Fruit fly (Drosophila melanogaster) whole organism, embryonic: ENCODE measurements around the gene CG43165.

ENCODE experiments used
- Asciz ChIP-seq: fragments of 200-800 bp; sonication (Bioruptor generic); optimal IDR thresholded peaks from 2 replicates; lab custom pipeline; 2017; ENCODE audit warnings: missing biosample characterization, mild to moderate bottlenecking, missing genetic modification characterization, missing genetic modification reagents
- Atf6 ChIP-seq: fragments of 200-800 bp; sonication (Bioruptor generic); IDR thresholded peaks from 2 replicates; pipeline ENCODE4 v1.3.6; 2022; ENCODE audit warnings: missing biosample characterization, missing genetic modification characterization
- Awh ChIP-seq: fragments of 200-800 bp; sonication (Bioruptor generic); IDR thresholded peaks from 2 replicates; pipeline ENCODE4, ENCODE4 v1.3.6; 2022; ENCODE audit warnings: missing biosample characterization, missing genetic modification characterization
- CG10209 ChIP-seq: fragments of 200-800 bp; sonication (Bioruptor generic); optimal IDR thresholded peaks from 3 replicates; lab custom pipeline; 2017; ENCODE audit warnings: missing biosample characterization, mild to moderate bottlenecking, missing genetic modification characterization, missing genetic modification reagents
- CG12391 ChIP-seq: fragments of 200-800 bp; sonication (Bioruptor generic); optimal IDR thresholded peaks from 3 replicates; lab custom pipeline; 2018; ENCODE audit warnings: missing biosample characterization, mild to moderate bottlenecking, missing genetic modification characterization, moderate library complexity
- CG14050 ChIP-seq: fragments of 200-800 bp; sonication (Bioruptor generic); IDR thresholded peaks from 3 replicates; pipeline ENCODE4 v1.3.6; 2022; ENCODE audit warnings: missing biosample characterization, missing genetic modification characterization
- CG14710 ChIP-seq: fragments of 200-800 bp; sonication (Bioruptor generic); optimal IDR thresholded peaks from 3 replicates; lab custom pipeline; 2019; ENCODE audit warnings: missing biosample characterization, mild to moderate bottlenecking, missing genetic modification characterization, moderate library complexity
- CG14965 ChIP-seq: fragments of 200-800 bp; sonication (Bioruptor generic); optimal IDR thresholded peaks from 2 replicates; lab custom pipeline; 2016; ENCODE audit warnings: missing biosample characterization, missing genetic modification characterization, borderline replicate concordance
- CG1603 ChIP-seq: fragments of 200-800 bp; sonication (Bioruptor generic); optimal IDR thresholded peaks from 2 replicates; lab custom pipeline; 2019; ENCODE audit warnings: missing biosample characterization, mild to moderate bottlenecking, missing genetic modification characterization, moderate library complexity
- CG17385 ChIP-seq: fragments of 200-800 bp; sonication (Bioruptor generic); optimal IDR thresholded peaks from 3 replicates; lab custom pipeline; 2018; ENCODE audit warnings: missing biosample characterization, mild to moderate bottlenecking, missing genetic modification characterization
- CG18262 ChIP-seq: fragments of 200-800 bp; optimal IDR thresholded peaks from 3 replicates; lab custom pipeline; 2019; ENCODE audit warnings: missing biosample characterization, mild to moderate bottlenecking, missing genetic modification characterization, moderate library complexity
- CG18599 ChIP-seq: fragments of 200-800 bp; sonication (Bioruptor generic); optimal IDR thresholded peaks from 3 replicates; lab custom pipeline; 2017; ENCODE audit warnings: missing biosample characterization, missing genetic modification characterization, mild to moderate bottlenecking, moderate library complexity, missing genetic modification reagents
- CG18764 ChIP-seq: fragments of 200-800 bp; sonication (Bioruptor generic); optimal IDR thresholded peaks from 3 replicates; lab custom pipeline; 2016; ENCODE audit warnings: missing biosample characterization, missing genetic modification characterization
- CG2875 ChIP-seq: fragments of 200-800 bp; sonication (Bioruptor generic); optimal IDR thresholded peaks from 2 replicates; lab custom pipeline; 2017; ENCODE audit warnings: missing biosample characterization, mild to moderate bottlenecking, missing genetic modification characterization, missing genetic modification reagents
- CG31388 ChIP-seq: fragments of 200-800 bp; sonication (Bioruptor generic); optimal IDR thresholded peaks from 2 replicates; lab custom pipeline; 2016; ENCODE audit warnings: missing biosample characterization, missing genetic modification characterization
- CG31441 ChIP-seq: fragments of 200-800 bp; sonication (Bioruptor generic); IDR thresholded peaks from 2 replicates; pipeline ENCODE4 v1.3.6; 2022; ENCODE audit warnings: missing biosample characterization, missing genetic modification characterization
- CG3407 ChIP-seq: fragments of 200-800 bp; sonication (Bioruptor generic); optimal IDR thresholded peaks from 2 replicates; lab custom pipeline; 2018; ENCODE audit warnings: missing biosample characterization, mild to moderate bottlenecking, missing genetic modification characterization
- CG4328 ChIP-seq: fragments of 200-800 bp; sonication (Bioruptor generic); optimal IDR thresholded peaks from 3 replicates; lab custom pipeline; 2017; ENCODE audit warnings: missing biosample characterization, missing genetic modification reagents, missing genetic modification characterization
- CG4730 ChIP-seq: fragments of 200-800 bp; sonication (Bioruptor generic); IDR thresholded peaks from 2 replicates; pipeline ENCODE4 v1.3.6; 2022; ENCODE audit warnings: missing biosample characterization, missing genetic modification characterization
- CG6254 ChIP-seq: fragments of 200-800 bp; sonication (Bioruptor generic); optimal IDR thresholded peaks from 3 replicates; lab custom pipeline; 2017; ENCODE audit warnings: mild to moderate bottlenecking, missing biosample characterization, missing genetic modification reagents, missing genetic modification characterization
- CG6689 ChIP-seq: fragments of 200-800 bp; sonication (Bioruptor generic); IDR thresholded peaks from 2 replicates; pipeline ENCODE4 v1.3.6; 2022; ENCODE audit warnings: missing biosample characterization, missing genetic modification characterization
- CG6854 ChIP-seq: fragments of 200-800 bp; sonication (Bioruptor generic); optimal IDR thresholded peaks from 3 replicates; lab custom pipeline; 2017; ENCODE audit warnings: missing biosample characterization, mild to moderate bottlenecking, missing genetic modification characterization
- CG8765 ChIP-seq: fragments of 200-800 bp; sonication (Bioruptor generic); IDR thresholded peaks from 2 replicates; pipeline ENCODE4 v1.3.6; 2022; ENCODE audit warnings: missing biosample characterization, missing genetic modification characterization
- Fer2 ChIP-seq: fragments of 200-800 bp; sonication (Bioruptor generic); optimal IDR thresholded peaks from 2 replicates; lab custom pipeline; 2018; ENCODE audit warnings: missing biosample characterization, mild to moderate bottlenecking, missing genetic modification characterization, moderate library complexity
- Hr39 ChIP-seq: fragments of >200 bp; optimal IDR thresholded peaks from 2 replicates; lab custom pipeline; 2017
- Jarid2 ChIP-seq: fragments of 200-800 bp; sonication (Bioruptor generic); optimal IDR thresholded peaks from 3 replicates; lab custom pipeline; 2017; ENCODE audit warnings: mild to moderate bottlenecking, missing biosample characterization, missing genetic modification reagents, missing genetic modification characterization
- MTF-1 ChIP-seq: fragments of 200-800 bp; sonication (Bioruptor generic); optimal IDR thresholded peaks from 2 replicates; lab custom pipeline; 2018; ENCODE audit warnings: missing biosample characterization, mild to moderate bottlenecking, missing genetic modification characterization, borderline replicate concordance
- Rfx ChIP-seq: fragments of 200-800 bp; sonication (Bioruptor generic); IDR thresholded peaks from 2 replicates; pipeline ENCODE4 v1.3.6; 2022; ENCODE audit warnings: missing biosample characterization, missing genetic modification characterization
- Scr ChIP-seq: fragments of 200-800 bp; sonication (Bioruptor generic); IDR thresholded peaks from 2 replicates; pipeline ENCODE4 v1.3.6; 2022; ENCODE audit warnings: missing biosample characterization, missing genetic modification characterization; ENCODE audit not compliant: partially characterized antibody
- Sin3A ChIP-seq: fragments of >200 bp; optimal IDR thresholded peaks from 2 replicates; lab custom pipeline; 2018
- Six4 ChIP-seq: fragments of 200-800 bp; sonication (Bioruptor generic); optimal IDR thresholded peaks from 2 replicates; lab custom pipeline; 2016; ENCODE audit warnings: missing biosample characterization, missing genetic modification characterization
- TFAM ChIP-seq: fragments of 200-800 bp; sonication (Bioruptor generic); optimal IDR thresholded peaks from 2 replicates; lab custom pipeline; 2017; ENCODE audit warnings: missing biosample characterization, missing genetic modification characterization, inconsistent platforms
- al ChIP-seq: fragments of 200-800 bp; sonication (Bioruptor generic); IDR thresholded peaks from 2 replicates; pipeline ENCODE4 v1.3.6; 2022; ENCODE audit warnings: missing biosample characterization, missing genetic modification characterization
- bowl ChIP-seq: fragments of 200-800 bp; sonication (Bioruptor generic); IDR thresholded peaks from 2 replicates; pipeline ENCODE4 v1.3.6; 2022; ENCODE audit warnings: missing biosample characterization, missing genetic modification characterization
- cg ChIP-seq: fragments of 200-800 bp; sonication (Bioruptor generic); optimal IDR thresholded peaks from 3 replicates; lab custom pipeline; 2019; ENCODE audit warnings: missing biosample characterization, mild to moderate bottlenecking, missing genetic modification characterization, moderate library complexity
- chif ChIP-seq, 2 experiments: fragments of 200-800 bp; sonication (Bioruptor generic); optimal IDR thresholded peaks; 3 replicates each; lab custom pipeline; 2016; ENCODE audit warnings: missing biosample characterization in 2 of 2, missing genetic modification characterization in 2 of 2
- dmrt11E ChIP-seq: fragments of 200-800 bp; sonication (Bioruptor generic); optimal IDR thresholded peaks from 3 replicates; lab custom pipeline; 2018; ENCODE audit warnings: missing biosample characterization, mild to moderate bottlenecking, missing genetic modification characterization, moderate library complexity
- ems ChIP-seq: fragments of 200-800 bp; sonication (Bioruptor generic); optimal IDR thresholded peaks from 3 replicates; lab custom pipeline; 2016; ENCODE audit warnings: missing biosample characterization, missing genetic modification characterization
- eyg ChIP-seq: fragments of 200-800 bp; sonication (Bioruptor generic); optimal IDR thresholded peaks from 3 replicates; lab custom pipeline; 2016; ENCODE audit warnings: missing biosample characterization, missing genetic modification characterization
- mld ChIP-seq: fragments of 200-800 bp; sonication (Bioruptor generic); IDR thresholded peaks from 3 replicates; pipeline ENCODE4 v1.3.6; 2022; ENCODE audit warnings: missing biosample characterization, missing genetic modification characterization; ENCODE audit not compliant: partially characterized antibody
- pan ChIP-seq, 4 experiments: fragments of >200 bp in 3 of 4; fragments of 200-800 bp in 1 of 4; sonication (Bioruptor generic) in 1 of 4; optimal IDR thresholded peaks in 3 of 4; IDR thresholded peaks in 1 of 4; 2 replicates each; pipeline versions ENCODE4 v1.3.6 to Lab custom; 2017 to 2022; ENCODE audit warnings: missing biosample characterization in 2 of 4, missing genetic modification characterization in 2 of 4, mixed read lengths in 1 of 4
- sc ChIP-seq, 3 experiments: fragments of >200 bp in 2 of 3; fragments of 200-800 bp in 1 of 3; sonication (Bioruptor generic) in 1 of 3; optimal IDR thresholded peaks; 2 replicates in 2 of 3; 3 replicates in 1 of 3; lab custom pipeline; 2017; ENCODE audit warnings: mild to moderate bottlenecking in 1 of 3, missing biosample characterization in 1 of 3, missing genetic modification characterization in 1 of 3, missing genetic modification reagents in 1 of 3
- scrt ChIP-seq: fragments of 200-800 bp; sonication (Bioruptor generic); optimal IDR thresholded peaks from 2 replicates; lab custom pipeline; 2018; ENCODE audit warnings: missing biosample characterization, mild to moderate bottlenecking, missing genetic modification characterization, moderate library complexity
- sna ChIP-seq: fragments of 200-800 bp; sonication (Bioruptor generic); IDR thresholded peaks from 2 replicates; pipeline ENCODE4 v1.3.6; 2022; ENCODE audit warnings: missing biosample characterization, missing genetic modification characterization; ENCODE audit not compliant: partially characterized antibody
- stc ChIP-seq: fragments of 200-800 bp; sonication (Bioruptor generic); IDR thresholded peaks from 2 replicates; pipeline ENCODE4 v1.3.6; 2022; ENCODE audit warnings: missing biosample characterization, missing genetic modification characterization
- tna ChIP-seq: fragments of 200-800 bp; sonication (Bioruptor generic); IDR thresholded peaks from 2 replicates; pipeline ENCODE4 v1.3.6; 2022; ENCODE audit warnings: missing biosample characterization, missing genetic modification characterization; ENCODE audit not compliant: partially characterized antibody
- unc-4 ChIP-seq: fragments of 200-800 bp; sonication (Bioruptor generic); IDR thresholded peaks from 2 replicates; pipeline ENCODE4 v1.3.6; 2022; ENCODE audit warnings: missing biosample characterization, missing genetic modification characterization; ENCODE audit not compliant: partially characterized antibody
- vnd ChIP-seq: fragments of 200-800 bp; sonication (Bioruptor generic); IDR thresholded peaks from 3 replicates; pipeline ENCODE4 v1.3.6; 2022; ENCODE audit warnings: missing biosample characterization, missing genetic modification characterization; ENCODE audit not compliant: partially characterized antibody
- wek ChIP-seq: fragments of 200-800 bp; sonication (Bioruptor generic); optimal IDR thresholded peaks from 3 replicates; lab custom pipeline; 2018; ENCODE audit warnings: missing biosample characterization, mild to moderate bottlenecking, missing genetic modification characterization, moderate library complexity

CG43165 gene

dm6 chr2L:3655698-3656105 is 39.1 kb downstream of the CG43165 start (continued):
- TF ChIP-seq CG8765 (GFP tag; lab: Robert Waterston, UW) = peak; percentile 95
- no peak for TF ChIP-seq pan (optimal IDR thresholded peaks at IDR 0.05; lab: Kevin White, UChicago)
- peak in 1 of 2 experiments; percentile 98 for TF ChIP-seq pan (GFP tag; optimal IDR thresholded peaks at IDR 0.05 in 1 of 2, IDR thresholded peaks at IDR 0.05 in 1 of 2)
- peak; percentile 98 for TF ChIP-seq stc (GFP tag; lab: Robert Waterston, UW)
- peak; percentile 97 for TF ChIP-seq CG10209 (GFP tag; lab: Kevin White, UChicago)
- no peak for TF ChIP-seq Hr39 (lab: Kevin White, UChicago)
- TF ChIP-seq CG4328 (GFP tag; lab: Kevin White, UChicago) = peak; percentile 98
- TF ChIP-seq CG1603 = peak; percentile 98
- TF ChIP-seq scrt (GFP tag; lab: Kevin White, UChicago) = peak; percentile 97
- TF ChIP-seq CG14965 (GFP tag; lab: Kevin White, UChicago) = peak; percentile 87
- peak; percentile 97 for TF ChIP-seq dmrt11E (tag; lab: Kevin White, UChicago)
- no peak for TF ChIP-seq tna (GFP tag; lab: Robert Waterston, UW)
- peak; percentile 97 for TF ChIP-seq Fer2
- TF ChIP-seq CG2875 (GFP tag; lab: Kevin White, UChicago) = peak; percentile 97
- peak; percentile 97 to 98 for TF ChIP-seq chif (GFP tag; optimal IDR thresholded peaks at IDR 0.05; lab: Kevin White, UChicago)
- TF ChIP-seq Awh (GFP tag; lab: Robert Waterston, UW) = peak; percentile 98
- TF ChIP-seq unc-4 = peak; percentile 31; the same call in 1 of the 2 replicates
- TF ChIP-seq CG14710 (tag; lab: Kevin White, UChicago) = peak; percentile 97
- no peak for TF ChIP-seq Sin3A (lab: Kevin White, UChicago)
- peak; percentile 97 for TF ChIP-seq eyg (GFP tag; lab: Kevin White, UChicago)
- no peak for TF ChIP-seq sna (GFP tag; lab: Robert Waterston, UW)
- TF ChIP-seq CG14050 = peak; percentile 97
- peak; percentile 94 for TF ChIP-seq CG31388 (GFP tag; lab: Kevin White, UChicago)
- peak; percentile 95 for TF ChIP-seq bowl (GFP tag; lab: Robert Waterston, UW)
- peak; percentile 95 for TF ChIP-seq MTF-1
- TF ChIP-seq CG18764 (GFP tag; lab: Kevin White, UChicago) = peak; percentile 96
- TF ChIP-seq TFAM (GFP tag; lab: Kevin White, UChicago) = peak; percentile 91
- peak; percentile 96 for TF ChIP-seq wek
- peak; percentile 96 for TF ChIP-seq CG6254 (GFP tag; lab: Kevin White, UChicago)
- peak; percentile 97 for TF ChIP-seq CG6854
- peak; percentile 95 for TF ChIP-seq CG31441 (GFP tag; lab: Robert Waterston, UW)
- TF ChIP-seq CG3407 (GFP tag; lab: Kevin White, UChicago) = peak; percentile 97
- no peak for TF ChIP-seq vnd (GFP tag; lab: Robert Waterston, UW)
- peak; percentile 98 for TF ChIP-seq CG18262
- no peak for TF ChIP-seq cg (GFP tag; lab: Kevin White, UChicago)
- TF ChIP-seq CG17385 (GFP tag; lab: Kevin White, UChicago) = peak; percentile 97
- TF ChIP-seq ems (GFP tag; lab: Kevin White, UChicago) = peak; percentile 98
- TF ChIP-seq mld (GFP tag; lab: Robert Waterston, UW) = no peak
- peak; percentile 98 for TF ChIP-seq Six4
- peak; percentile 99 for TF ChIP-seq CG12391
- TF ChIP-seq CG4730 (GFP tag; lab: Robert Waterston, UW) = peak; percentile 94
- peak; percentile 96 for TF ChIP-seq al (GFP tag; lab: Robert Waterston, UW)
- TF ChIP-seq Rfx = peak; percentile 98
- peak; percentile 88 for TF ChIP-seq Jarid2
- peak; percentile 99 for TF ChIP-seq CG18599
- no peak for TF ChIP-seq sc (optimal IDR thresholded peaks at IDR 0.05; lab: Kevin White, UChicago)
- TF ChIP-seq sc (GFP tag; optimal IDR thresholded peaks at IDR 0.05; lab: Kevin White, UChicago) = peak; percentile 98
- TF ChIP-seq CG6689 = peak; percentile 98
- TF ChIP-seq Asciz (GFP tag; lab: Kevin White, UChicago) = peak; percentile 98
- TF ChIP-seq Scr = no peak
- peak; percentile 98 for TF ChIP-seq Atf6
